Worm (Caenorhabditis elegans) whole organism, dauer: ENCODE data around the gene W02D7.6.
"Not testable (repeated sequence)": the region's sequence is repeated elsewhere in the genome, so short reads cannot be mapped to it uniquely, and the experiment has no call there.

Experiments used
- unc-62 ChIP-seq: sonication (generic microtip); optimal IDR thresholded peaks from 2 replicates; lab custom pipeline; 2017; ENCODE audit warnings: missing biosample characterization, missing genetic modification reagents, missing genetic modification characterization

Gene W02D7.6

ce11 chrV:8300935-8301535, at the start of gene W02D7.6:
Gene W02D7.6 (minus strand): TSS chrV:8301507.
- no peak for TF ChIP-seq unc-62 (GFP tag; lab: Kevin White, UChicago)

- no peak for TF ChIP-seq unc-62 (GFP tag; lab: Kevin White, UChicago)
These were observed 48.6 kb upstream of the W02D7.6 start for ce11 chrV:8349950-8350349.

ce11 chrV:8348959-8349389, 47.7 kb upstream of the W02D7.6 start:
- no peak for TF ChIP-seq unc-62 (GFP tag; lab: Kevin White, UChicago)

DNA sequence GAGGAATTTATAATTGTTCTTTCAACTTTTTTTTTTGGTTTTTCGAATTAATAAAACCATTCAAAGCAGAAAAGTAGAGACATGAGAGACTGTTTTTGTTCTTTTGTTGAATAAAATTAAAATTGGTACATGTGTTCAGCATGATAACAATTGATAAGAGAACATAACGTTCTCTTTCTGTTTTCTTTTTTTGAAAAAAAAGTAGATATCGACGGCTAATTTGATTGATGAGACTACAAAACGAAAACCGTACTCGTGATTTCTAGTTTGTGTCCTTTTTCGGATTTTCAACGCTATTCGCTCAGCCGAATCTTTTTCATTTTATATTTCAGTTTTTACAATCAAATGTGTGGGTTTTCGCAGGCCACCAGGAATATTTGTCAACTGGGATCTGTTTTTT, 44.1 kb upstream of the W02D7.6 start, which contains the start of gene C08D8.1:
Gene C08D8.1 (plus strand): TSS at position 324 of the 400 bp plus-strand sequence.
- no peak for TF ChIP-seq unc-62 (GFP tag; lab: Kevin White, UChicago)

DNA sequence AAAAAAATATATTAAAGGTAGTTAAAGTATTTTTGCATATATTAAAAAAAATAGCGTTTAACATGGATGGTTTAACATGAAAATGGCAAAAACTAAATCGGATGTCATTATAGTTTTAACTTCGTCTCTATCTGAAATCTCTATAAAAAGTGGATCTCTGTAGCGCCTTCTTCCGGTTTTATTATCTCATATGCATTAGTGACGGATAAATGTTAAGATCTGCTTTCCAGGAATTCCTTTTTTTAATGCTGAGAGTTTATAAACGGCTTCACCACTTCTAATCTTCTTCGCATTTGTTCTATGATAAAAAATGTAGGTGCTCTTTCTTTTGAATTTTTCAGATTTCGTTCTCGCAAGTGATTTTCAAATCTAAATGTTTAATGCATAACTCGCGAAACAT, 41.1 kb upstream of the W02D7.6 start:
- no peak for TF ChIP-seq unc-62 (GFP tag; lab: Kevin White, UChicago)

DNA sequence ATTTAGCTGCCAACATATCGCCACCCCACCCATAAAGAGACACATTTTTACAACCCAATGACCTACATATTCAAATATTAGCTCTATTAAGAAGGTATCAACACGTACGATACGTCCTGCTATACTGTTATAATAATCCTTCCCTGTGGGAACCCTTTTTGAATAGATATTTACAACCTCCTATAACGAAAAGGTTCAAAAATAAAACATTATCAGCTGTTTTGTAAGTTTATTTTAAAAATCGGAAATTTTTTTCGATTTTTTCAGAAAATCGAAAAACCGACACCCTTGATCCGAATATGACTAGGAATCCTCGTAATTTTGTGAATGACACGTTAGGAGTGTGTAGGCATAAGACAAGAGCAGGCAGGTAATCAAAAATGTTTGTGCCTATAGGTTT, 39.6 kb upstream of the W02D7.6 start, which contains the start of gene C08D8.7:
Gene C08D8.7 (plus strand): TSS at position 301 of the 400 bp plus-strand sequence.
- TF ChIP-seq unc-62 (GFP tag; lab: Kevin White, UChicago), result not testable (repeated sequence)

DNA sequence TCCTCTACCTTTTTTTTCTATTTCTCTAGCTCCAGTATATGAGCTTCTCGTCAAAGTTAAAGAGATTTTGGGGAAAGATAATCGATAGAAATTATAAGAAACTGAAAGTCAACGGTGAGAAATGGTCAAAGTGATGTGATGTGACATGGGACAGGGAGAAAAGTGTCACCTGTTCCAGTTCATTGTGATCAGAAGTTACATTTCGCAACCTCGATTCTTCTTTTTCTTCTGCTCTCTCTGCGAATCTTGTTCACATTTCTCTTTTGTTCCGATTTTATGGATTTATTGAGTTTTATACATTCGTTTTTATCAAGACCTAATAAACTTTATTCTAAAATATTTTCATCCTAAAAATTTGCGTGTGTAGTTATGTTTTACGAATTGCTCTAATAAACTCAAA, 34.3 kb upstream of the W02D7.6 start:
- TF ChIP-seq unc-62 (GFP tag; lab: Kevin White, UChicago), result no peak

ce11 chrV:8334360-8334759, 33.1 kb upstream of the W02D7.6 start, which contains the start of gene tmd-2:
Gene tmd-2 (plus strand): TSS chrV:8334660.
- no peak for TF ChIP-seq unc-62 (GFP tag; lab: Kevin White, UChicago)

DNA sequence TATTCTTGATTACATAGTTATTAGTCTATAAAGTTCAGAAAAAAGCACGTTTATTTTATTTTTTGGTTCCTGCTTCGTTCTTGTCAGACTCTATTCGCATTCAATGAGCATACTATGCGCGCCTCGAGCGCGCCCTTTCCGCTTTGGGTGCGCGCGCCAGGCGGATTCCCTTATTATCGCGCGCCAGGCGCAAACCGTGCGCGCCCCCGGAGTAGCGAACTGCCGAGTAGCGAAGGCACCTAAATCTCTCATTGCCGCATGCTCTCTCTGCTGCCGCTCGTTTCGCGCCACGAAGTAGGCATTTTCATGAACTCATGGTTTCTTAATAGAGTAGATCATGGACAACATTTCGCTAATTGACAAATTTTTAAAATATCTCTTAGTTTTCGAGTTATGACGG, 25.8 kb upstream of the W02D7.6 start:
- TF ChIP-seq unc-62 (GFP tag; lab: Kevin White, UChicago), result no peak

- no peak for TF ChIP-seq unc-62 (GFP tag; lab: Kevin White, UChicago)
These were observed 24.6 kb upstream of the W02D7.6 start for ce11 chrV:8325906-8326305.

DNA sequence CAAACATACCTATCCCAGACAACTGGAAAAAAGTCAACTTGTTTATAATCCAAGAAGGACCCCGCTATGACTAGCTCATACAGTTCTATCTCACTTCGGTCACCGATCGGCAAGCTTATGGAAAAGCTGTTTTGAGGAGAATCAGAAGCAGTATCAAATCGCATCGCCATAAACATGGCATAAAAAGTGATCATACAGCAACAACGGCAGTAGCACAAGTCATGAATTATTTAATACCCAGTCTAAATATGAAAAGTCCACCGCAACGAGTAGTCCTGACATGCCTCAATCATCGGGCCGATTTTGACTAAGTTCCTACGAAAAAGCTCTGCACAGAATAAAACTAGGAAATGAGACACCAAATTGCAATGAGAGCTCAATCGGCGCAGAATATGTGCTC, 22.2 kb upstream of the W02D7.6 start:
- TF ChIP-seq unc-62 (GFP tag; lab: Kevin White, UChicago), result no peak

- TF ChIP-seq unc-62 (GFP tag; lab: Kevin White, UChicago), result no peak
These were observed 16.8 kb upstream of the W02D7.6 start, which contains the start of gene clec-219 for ce11 chrV:8318135-8318534. Gene clec-219 (plus strand): TSS chrV:8318435.

ce11 chrV:8311210-8311609, 9.9 kb upstream of the W02D7.6 start, which contains the start of gene W02D7.12:
Gene W02D7.12 (plus strand): TSS chrV:8311510.
- no peak for TF ChIP-seq unc-62 (GFP tag; lab: Kevin White, UChicago)

- no peak for TF ChIP-seq unc-62 (GFP tag; lab: Kevin White, UChicago)
These were observed 6.4 kb upstream of the W02D7.6 start, which contains the start of gene clec-218 for ce11 chrV:8307681-8308080. Gene clec-218 (plus strand): TSS chrV:8307942.

DNA sequence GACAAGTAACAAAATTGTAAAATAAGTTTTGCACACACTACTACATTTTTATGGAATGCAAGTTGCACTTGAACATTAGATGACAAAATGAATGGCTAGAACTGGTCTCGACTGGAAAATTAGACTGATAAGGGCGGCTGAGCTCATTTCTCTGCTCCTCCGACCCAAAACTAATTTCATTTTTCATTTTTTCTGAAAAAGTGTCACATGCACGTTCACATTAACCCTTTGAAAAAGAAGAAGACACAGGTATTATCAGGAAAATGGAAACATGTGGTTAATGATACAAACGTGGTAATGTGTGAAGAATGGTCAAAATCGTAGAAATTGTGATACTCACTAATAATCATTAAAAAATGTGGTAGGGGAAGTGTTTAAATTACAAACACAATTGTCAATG, 5.7 kb upstream of the W02D7.6 start:
- no peak for TF ChIP-seq unc-62 (GFP tag; lab: Kevin White, UChicago)

- no peak for TF ChIP-seq unc-62 (GFP tag; lab: Kevin White, UChicago)
These were observed 5.1 kb upstream of the W02D7.6 start, which contains the start of gene W02D7.8 for ce11 chrV:8306366-8306765. Gene W02D7.8 (minus strand): TSS chrV:8306466.

ce11 chrV:8305940-8306339, 4.6 kb upstream of the W02D7.6 start:
- TF ChIP-seq unc-62 (GFP tag; lab: Kevin White, UChicago), result no peak
